Worm (Caenorhabditis elegans) whole organism, L2 larva: ENCODE results near the gene rmd-1.

ENCODE experiments used
- C34F6.9 ChIP-seq: fragments of 150-350 bp; optimal IDR thresholded peaks from 2 replicates; lab custom pipeline; 2014; ENCODE audit warnings: missing biosample characterization, missing genetic modification characterization
- R02D3.7 ChIP-seq: fragments of 150-350 bp; optimal IDR thresholded peaks from 2 replicates; lab custom pipeline; 2014; ENCODE audit warnings: missing biosample characterization, missing genetic modification characterization
- Y55F3AM.14 ChIP-seq: fragments of 200-800 bp; sonication (Bioruptor generic); optimal IDR thresholded peaks from 2 replicates; lab custom pipeline; 2018; ENCODE audit warnings: mild to moderate bottlenecking, missing genetic modification characterization, missing compliant biosample characterization
- ama-1 ChIP-seq: fragments of 150-350 bp; optimal IDR thresholded peaks from 2 replicates; lab custom pipeline; 2018; ENCODE audit warnings: inconsistent platforms
- ceh-16 ChIP-seq: fragments of 150-350 bp; optimal IDR thresholded peaks from 2 replicates; lab custom pipeline; 2014; ENCODE audit warnings: missing biosample characterization, missing genetic modification characterization
- egl-27 ChIP-seq: sonication (generic microtip); optimal IDR thresholded peaks from 3 replicates; lab custom pipeline; 2017; ENCODE audit warnings: missing biosample characterization, missing genetic modification reagents, missing genetic modification characterization
- elt-1 ChIP-seq: fragments of 150-350 bp; optimal IDR thresholded peaks from 2 replicates; lab custom pipeline; 2014; ENCODE audit warnings: missing biosample characterization, missing genetic modification characterization
- elt-3 ChIP-seq: sonication (generic microtip); optimal IDR thresholded peaks from 2 replicates; lab custom pipeline; 2017; ENCODE audit warnings: missing biosample characterization, missing genetic modification characterization
- fos-1 ChIP-seq: fragments of 150-350 bp; optimal IDR thresholded peaks from 2 replicates; lab custom pipeline; 2014; ENCODE audit warnings: missing biosample characterization, missing genetic modification characterization
- gmeb-1 ChIP-seq: fragments of 150-350 bp; optimal IDR thresholded peaks from 2 replicates; lab custom pipeline; 2014; ENCODE audit warnings: missing biosample characterization, missing genetic modification characterization
- lin-13 ChIP-seq: fragments of 150-350 bp; optimal IDR thresholded peaks from 2 replicates; lab custom pipeline; 2014; ENCODE audit warnings: missing biosample characterization, missing genetic modification reagents, missing genetic modification characterization
- lsy-2 ChIP-seq, 2 experiments: fragments of 150-350 bp in 1 of 2; sonication (generic microtip) in 1 of 2; optimal IDR thresholded peaks; 2 replicates each; lab custom pipeline; 2014 to 2017; ENCODE audit warnings: missing biosample characterization in 2 of 2, missing genetic modification characterization in 2 of 2
- mab-5 ChIP-seq: fragments of 150-350 bp; optimal IDR thresholded peaks from 2 replicates; lab custom pipeline; 2014; ENCODE audit warnings: missing biosample characterization, missing genetic modification characterization
- mbf-1 ChIP-seq: sonication (generic microtip); optimal IDR thresholded peaks from 2 replicates; lab custom pipeline; 2017; ENCODE audit warnings: missing biosample characterization, missing genetic modification characterization
- mdl-1 ChIP-seq, 2 experiments: fragments of 150-350 bp in 1 of 2; sonication (generic microtip) in 1 of 2; optimal IDR thresholded peaks; 2 replicates each; lab custom pipeline; 2017; ENCODE audit warnings: missing biosample characterization in 2 of 2, missing genetic modification characterization in 2 of 2
- nhr-12 ChIP-seq: fragments of 150-350 bp; optimal IDR thresholded peaks from 2 replicates; lab custom pipeline; 2014; ENCODE audit warnings: missing biosample characterization, missing genetic modification characterization
- nhr-129 ChIP-seq: fragments of 150-350 bp; optimal IDR thresholded peaks from 2 replicates; lab custom pipeline; 2014; ENCODE audit warnings: missing biosample characterization, missing genetic modification characterization
- nhr-21 ChIP-seq: fragments of 150-350 bp; optimal IDR thresholded peaks from 2 replicates; lab custom pipeline; 2014; ENCODE audit warnings: missing biosample characterization, missing genetic modification characterization
- nhr-23 ChIP-seq: fragments of 150-350 bp; optimal IDR thresholded peaks from 2 replicates; lab custom pipeline; 2014; ENCODE audit warnings: missing biosample characterization, missing genetic modification reagents, missing genetic modification characterization
- skn-1 ChIP-seq: sonication (generic microtip); optimal IDR thresholded peaks from 2 replicates; lab custom pipeline; 2017; ENCODE audit warnings: missing biosample characterization, missing genetic modification characterization
- sma-3 ChIP-seq: sonication (generic microtip); optimal IDR thresholded peaks from 2 replicates; lab custom pipeline; 2016; ENCODE audit warnings: missing genetic modification reagents, missing genetic modification characterization, missing compliant biosample characterization
- unc-39 ChIP-seq: fragments of 150-350 bp; optimal IDR thresholded peaks from 2 replicates; lab custom pipeline; 2014; ENCODE audit warnings: missing biosample characterization, missing genetic modification characterization
- unc-55 ChIP-seq: fragments of 150-350 bp; sonication (generic microtip); optimal IDR thresholded peaks from 3 replicates; lab custom pipeline; 2014; ENCODE audit warnings: missing biosample characterization, missing genetic modification reagents, missing genetic modification characterization
- unc-62 ChIP-seq: fragments of 150-350 bp; optimal IDR thresholded peaks from 2 replicates; lab custom pipeline; 2014; ENCODE audit warnings: missing biosample characterization, missing genetic modification reagents, missing genetic modification characterization
- zag-1 ChIP-seq: fragments of 150-350 bp; optimal IDR thresholded peaks from 2 replicates; lab custom pipeline; 2014; ENCODE audit warnings: missing biosample characterization, missing genetic modification characterization
- ztf-1 ChIP-seq: fragments of 200-800 bp; sonication (Bioruptor generic); conservative IDR thresholded peaks from 2 replicates; pipeline ENCODE4 v1.3.6; 2022; ENCODE audit warnings: missing genetic modification characterization, missing compliant biosample characterization
- ztf-4 ChIP-seq: fragments of 150-350 bp; optimal IDR thresholded peaks from 2 replicates; lab custom pipeline; 2014; ENCODE audit warnings: missing biosample characterization, missing genetic modification characterization

Gene rmd-1

ce11 chrIII:9789083-9789482, 30.2 kb downstream of the rmd-1 start:
- TF ChIP-seq unc-55 (GFP tag; lab: Kevin White, UChicago) (no peak), Y55F3AM.14 (GFP tag; lab: Kevin White, UChicago) (no peak), R02D3.7 (tag; lab: Kevin White, UChicago) (no peak), mab-5 (tag; lab: Kevin White, UChicago) (no peak), ama-1 (no peak), unc-39 (tag; lab: Kevin White, UChicago) (no peak), nhr-12 (tag; lab: Kevin White, UChicago) (no peak)

- TF ChIP-seq elt-3 (tag; lab: Kevin White, UChicago): no peak
- no peak for TF ChIP-seq ama-1
- no peak for TF ChIP-seq nhr-23 (tag; lab: Kevin White, UChicago)
- TF ChIP-seq nhr-21 (tag; lab: Kevin White, UChicago): no peak
- no peak for TF ChIP-seq sma-3 (GFP tag; lab: Kevin White, UChicago)
- TF ChIP-seq R02D3.7 (tag; lab: Kevin White, UChicago): no peak
Observed at ce11 chrIII:9789607-9790073, 30.7 kb downstream of the rmd-1 start, which contains the start of gene R10E11.5. R10E11.5 (minus strand) TSS chrIII:9789657.

ce11 chrIII:9793592-9794417, 34.9 kb downstream of the rmd-1 start, which contains the start of the genes R10E11.9 and mcm-6:
R10E11.9 (minus strand) TSS chrIII:9793642.
mcm-6 (plus strand) TSS chrIII:9794367.
- TF ChIP-seq lsy-2 (tag; optimal IDR thresholded peaks at IDR 0.05; lab: Kevin White, UChicago): peak in 1 of 2 experiments; percentile 20
- peak; percentile 62 for TF ChIP-seq gmeb-1 (tag; lab: Kevin White, UChicago)
- peak; percentile 16 for TF ChIP-seq C34F6.9
- TF ChIP-seq mdl-1 (tag; optimal IDR thresholded peaks at IDR 0.05; lab: Kevin White, UChicago): no peak

ce11 chrIII:9796448-9796847, 37.6 kb downstream of the rmd-1 start, which contains the start of gene srxa-10:
srxa-10 (minus strand) TSS chrIII:9796548.
- TF ChIP-seq ztf-4 (tag; lab: Kevin White, UChicago) (no peak), Y55F3AM.14 (GFP tag; lab: Kevin White, UChicago) (no peak), elt-3 (tag; lab: Kevin White, UChicago) (no peak), nhr-23 (tag; lab: Kevin White, UChicago) (no peak)

ce11 chrIII:9798478-9799157, 39.7 kb downstream of the rmd-1 start, which contains the start of gene ZK632.2:
ZK632.2 (plus strand) TSS chrIII:9799107.
- TF ChIP-seq lin-13 (no peak), nhr-129 (peak; percentile 13), unc-62 (no peak), lsy-2 (tag; optimal IDR thresholded peaks at IDR 0.05; lab: Kevin White, UChicago) (peak in 1 of 2 experiments; percentile 17), mdl-1 (tag; optimal IDR thresholded peaks at IDR 0.05; lab: Kevin White, UChicago) (no peak)

- TF ChIP-seq ama-1 (no peak), skn-1 (no peak), fos-1 (tag; lab: Kevin White, UChicago) (no peak), lin-13 (no peak), ztf-1 (GFP tag; lab: Robert Waterston, UW) (no peak), ceh-16 (tag; lab: Kevin White, UChicago) (no peak), mbf-1 (no peak), gmeb-1 (tag; lab: Kevin White, UChicago) (no peak), unc-62 (no peak), elt-1 (no peak), zag-1 (tag; lab: Kevin White, UChicago) (no peak), egl-27 (no peak)
Observed at ce11 chrIII:9802045-9802444, 43.2 kb downstream of the rmd-1 start.
